Fruit fly (Drosophila melanogaster): ENCODE measurements around the gene Plp.

The Plp gene

dm6 chr3L:15034061-15034713 lies 60.3 kb downstream of the Plp start (continued):
- no peak for TF ChIP-seq cato (GFP tag; optimal IDR thresholded peaks at IDR 0.05; ENCODE audit: borderline replicate concordance)
- no peak for TF ChIP-seq sqz (GFP tag; optimal IDR thresholded peaks at IDR 0.05)
- peak; percentile 84 for TF ChIP-seq scrt (GFP tag; optimal IDR thresholded peaks at IDR 0.05)
- TF ChIP-seq CG5245 (GFP tag; optimal IDR thresholded peaks at IDR 0.05), result no peak
- no peak for TF ChIP-seq B-H1 (GFP tag; IDR thresholded peaks at IDR 0.05)
- TF ChIP-seq CG2678 (tag; optimal IDR thresholded peaks at IDR 0.05), result peak; percentile 83
- TF ChIP-seq Mes4 (GFP tag; optimal IDR thresholded peaks at IDR 0.05), result no peak
- no peak for TF ChIP-seq odd (GFP tag; optimal IDR thresholded peaks at IDR 0.05)
- no peak for TF ChIP-seq pita (GFP tag; optimal IDR thresholded peaks at IDR 0.05)
- TF ChIP-seq CG8944 (GFP tag; optimal IDR thresholded peaks at IDR 0.05), result no peak
- TF ChIP-seq eyg (GFP tag; optimal IDR thresholded peaks at IDR 0.05), result no peak
- peak; percentile 55 for TF ChIP-seq CG18262 (tag; optimal IDR thresholded peaks at IDR 0.05)
- no peak for TF ChIP-seq MTF-1 (GFP tag; optimal IDR thresholded peaks at IDR 0.05; ENCODE audit: borderline replicate concordance)
- TF ChIP-seq HLH54F (GFP tag; optimal IDR thresholded peaks at IDR 0.05), result no peak
- TF ChIP-seq Dip2 (GFP tag; IDR thresholded peaks at IDR 0.05), result no peak
- peak; percentile 14 for TF ChIP-seq BtbVII (GFP tag; optimal IDR thresholded peaks at IDR 0.05)
- no peak for TF ChIP-seq nom (GFP tag; optimal IDR thresholded peaks at IDR 0.05)
- no peak for TF ChIP-seq toy (GFP tag; IDR thresholded peaks at IDR 0.05)
- TF ChIP-seq maf-S (GFP tag; optimal IDR thresholded peaks at IDR 0.05), result no peak
- no peak for TF ChIP-seq fru (optimal IDR thresholded peaks at IDR 0.05)
- no peak for TF ChIP-seq CG15011 (GFP tag; optimal IDR thresholded peaks at IDR 0.05)
- peak; percentile 2 for TF ChIP-seq az2 (GFP tag; optimal IDR thresholded peaks at IDR 0.05)
- TF ChIP-seq CG17802 (tag; optimal IDR thresholded peaks at IDR 0.05), result no peak
- TF ChIP-seq B-H2 (GFP tag; optimal IDR thresholded peaks at IDR 0.05), result peak; percentile 37
- TF ChIP-seq gt (GFP tag; IDR thresholded peaks at IDR 0.05), result no peak
- TF ChIP-seq ATbp (GFP tag; optimal IDR thresholded peaks at IDR 0.05), result no peak
- TF ChIP-seq btn (GFP tag; optimal IDR thresholded peaks at IDR 0.05), result no peak
- TF ChIP-seq tll (GFP tag; optimal IDR thresholded peaks at IDR 0.05), result no peak
- no peak for TF ChIP-seq p53 (GFP tag; optimal IDR thresholded peaks at IDR 0.05)
- TF ChIP-seq inv (GFP tag; IDR thresholded peaks at IDR 0.05; ENCODE audit: partially characterized antibody), result no peak
- no peak for TF ChIP-seq ERR (GFP tag; optimal IDR thresholded peaks at IDR 0.05)
- no peak for TF ChIP-seq dm (GFP tag; optimal IDR thresholded peaks at IDR 0.05)
- no peak for TF ChIP-seq zen2 (GFP tag; IDR thresholded peaks at IDR 0.05; ENCODE audit: partially characterized antibody)
- TF ChIP-seq al (GFP tag; IDR thresholded peaks at IDR 0.05), result no peak
- TF ChIP-seq NC2α (GFP tag; optimal IDR thresholded peaks at IDR 0.05), result no peak
- peak; percentile 29 for TF ChIP-seq PHDP (tag; optimal IDR thresholded peaks at IDR 0.05)
- no peak for TF ChIP-seq CG34224 (GFP tag; IDR thresholded peaks at IDR 0.05; ENCODE audit: partially characterized antibody)
- no peak for TF ChIP-seq hkb (optimal IDR thresholded peaks at IDR 0.05)
- TF ChIP-seq hkb (GFP tag; IDR thresholded peaks at IDR 0.05), result 0 out of 2 replicates have a peak, but pooled peaks have one; percentile 17
- no peak for TF ChIP-seq Gug (GFP tag; IDR thresholded peaks at IDR 0.05)
- peak; percentile 68 for TF ChIP-seq ind (GFP tag; optimal IDR thresholded peaks at IDR 0.05)
- no peak for TF ChIP-seq Hsf (GFP tag; optimal IDR thresholded peaks at IDR 0.05)
- TF ChIP-seq CG1832 (GFP tag; optimal IDR thresholded peaks at IDR 0.05), result no peak
- no peak for TF ChIP-seq CG10565 (GFP tag; optimal IDR thresholded peaks at IDR 0.05)
- TF ChIP-seq CG11085 (GFP tag; IDR thresholded peaks at IDR 0.05), result no peak
- peak; percentile 56 for TF ChIP-seq Med (GFP tag)
- TF ChIP-seq cwo (GFP tag; optimal IDR thresholded peaks at IDR 0.05), result peak; percentile 56
- TF ChIP-seq lilli (GFP tag; optimal IDR thresholded peaks at IDR 0.05), result no peak
- no peak for TF ChIP-seq CG9215 (GFP tag; IDR thresholded peaks at IDR 0.05)
- TF ChIP-seq HmgZ (tag; optimal IDR thresholded peaks at IDR 0.05), result no peak
- TF ChIP-seq Doc3 (GFP tag; IDR thresholded peaks at IDR 0.05; ENCODE audit: partially characterized antibody), result no peak

Data from whole organism, embryonic.